Worm (Caenorhabditis elegans) whole organism, young adult: ENCODE results near the gene T21B4.3.
A peak's percentile ranks its signal among the peaks of the same experiment; 100 is the strongest.

Experiments used
- B0019.2 ChIP-seq: fragments of 200-800 bp; sonication (Bioruptor generic); conservative IDR thresholded peaks from 2 replicates; pipeline ENCODE4 v1.3.6; 2022; ENCODE audit warnings: missing genetic modification reagents, missing genetic modification characterization, missing compliant biosample characterization
- C06A6.2 ChIP-seq: fragments of 200-800 bp; sonication (Bioruptor generic); conservative IDR thresholded peaks from 2 replicates; pipeline ENCODE4 v1.3.6; 2022; ENCODE audit warnings: missing genetic modification characterization, missing compliant biosample characterization
- C17E4.6 ChIP-seq: fragments of 200-800 bp; sonication (Bioruptor generic); IDR thresholded peaks from 2 replicates; pipeline ENCODE4 v1.3.6; 2022; ENCODE audit warnings: missing genetic modification reagents, missing genetic modification characterization, missing compliant biosample characterization
- D2030.7 ChIP-seq: fragments of 200-800 bp; sonication (Bioruptor generic); IDR thresholded peaks from 2 replicates; pipeline ENCODE4 v1.3.6; 2022; ENCODE audit warnings: missing genetic modification reagents, missing genetic modification characterization, missing compliant biosample characterization
- F22D6.2 ChIP-seq: sonication (generic microtip); optimal IDR thresholded peaks from 2 replicates; lab custom pipeline; 2016; ENCODE audit warnings: mild to moderate bottlenecking, missing genetic modification characterization, missing compliant biosample characterization
- F33H1.4 ChIP-seq: fragments of 200-800 bp; sonication (Bioruptor generic); IDR thresholded peaks from 2 replicates; pipeline ENCODE4 v1.3.6; 2022; ENCODE audit warnings: missing genetic modification reagents, missing genetic modification characterization, missing compliant biosample characterization
- Y53G8AR.9 ChIP-seq: fragments of 200-800 bp; sonication (Bioruptor generic); conservative IDR thresholded peaks from 2 replicates; pipeline ENCODE4 v1.3.6; 2022; ENCODE audit warnings: missing genetic modification reagents, missing genetic modification characterization, missing compliant biosample characterization
- Y67H2A.10 ChIP-seq: fragments of 200-800 bp; sonication (Bioruptor generic); conservative IDR thresholded peaks from 2 replicates; pipeline ENCODE4 v1.3.6; 2022; ENCODE audit warnings: missing genetic modification reagents, missing genetic modification characterization, missing compliant biosample characterization
- aptf-2 ChIP-seq: fragments of 200-800 bp; sonication (Bioruptor generic); conservative IDR thresholded peaks from 2 replicates; pipeline ENCODE4 v1.3.6; 2022; ENCODE audit warnings: missing genetic modification reagents, missing genetic modification characterization, missing compliant biosample characterization
- aptf-3 ChIP-seq: fragments of 200-800 bp; sonication (Bioruptor generic); IDR thresholded peaks from 2 replicates; pipeline ENCODE4 v1.3.6; 2022; ENCODE audit warnings: missing genetic modification characterization, missing compliant biosample characterization
- bed-2 ChIP-seq: fragments of 200-800 bp; sonication (Bioruptor generic); IDR thresholded peaks from 2 replicates; pipeline ENCODE4 v1.3.6; 2022; ENCODE audit warnings: missing genetic modification reagents, missing genetic modification characterization, missing compliant biosample characterization
- ceh-91 ChIP-seq: fragments of 200-800 bp; sonication (Bioruptor generic); IDR thresholded peaks from 2 replicates; pipeline ENCODE4 v1.3.6; 2022; ENCODE audit warnings: missing genetic modification reagents, missing genetic modification characterization, missing compliant biosample characterization
- chd-7 ChIP-seq: sonication (generic microtip); optimal IDR thresholded peaks from 2 replicates; lab custom pipeline; 2016; ENCODE audit warnings: mild to moderate bottlenecking, missing genetic modification characterization, moderate library complexity, missing compliant biosample characterization
- efl-1 ChIP-seq: fragments of 150-350 bp; optimal IDR thresholded peaks from 2 replicates; lab custom pipeline; 2014; ENCODE audit warnings: missing biosample characterization, missing genetic modification reagents, missing genetic modification characterization
- egl-18 ChIP-seq: fragments of 200-800 bp; sonication (Bioruptor generic); IDR thresholded peaks from 2 replicates; pipeline ENCODE4 v1.3.6; 2022; ENCODE audit warnings: missing genetic modification reagents, missing genetic modification characterization, missing compliant biosample characterization
- egl-44 ChIP-seq: fragments of 200-800 bp; sonication (Bioruptor generic); IDR thresholded peaks from 2 replicates; pipeline ENCODE4 v1.3.6; 2022; ENCODE audit warnings: missing genetic modification reagents, missing genetic modification characterization, missing compliant biosample characterization
- gei-17 ChIP-seq: fragments of 200-800 bp; sonication (Bioruptor generic); optimal IDR thresholded peaks from 2 replicates; lab custom pipeline; 2018; ENCODE audit warnings: mild to moderate bottlenecking, missing genetic modification characterization, missing compliant biosample characterization
- hlh-12 ChIP-seq: sonication (generic microtip); optimal IDR thresholded peaks from 2 replicates; lab custom pipeline; 2016; ENCODE audit warnings: missing genetic modification characterization, missing compliant biosample characterization
- hmg-1.2 ChIP-seq: fragments of 200-800 bp; sonication (Bioruptor generic); IDR thresholded peaks from 2 replicates; pipeline ENCODE4 v1.3.6; 2022; ENCODE audit warnings: missing genetic modification reagents, missing genetic modification characterization, missing compliant biosample characterization
- lag-1 ChIP-seq: fragments of 200-800 bp; sonication (Bioruptor generic); IDR thresholded peaks from 2 replicates; pipeline ENCODE4 v1.3.6; 2022; ENCODE audit warnings: missing genetic modification reagents, missing genetic modification characterization, missing compliant biosample characterization
- let-607 ChIP-seq, 2 experiments: fragments of 200-800 bp in 1 of 2; sonication (Bioruptor generic) in 1 of 2; sonication (generic microtip) in 1 of 2; optimal IDR thresholded peaks; 2 replicates each; lab custom pipeline; 2016 to 2018; ENCODE audit warnings: mild to moderate bottlenecking in 2 of 2, missing compliant biosample characterization in 2 of 2, missing genetic modification characterization in 2 of 2, moderate library complexity in 2 of 2, missing genotype in 1 of 2
- mel-28 ChIP-seq: sonication (generic microtip); optimal IDR thresholded peaks from 2 replicates; lab custom pipeline; 2016; ENCODE audit warnings: borderline replicate concordance, mild to moderate bottlenecking, missing genetic modification characterization, missing compliant biosample characterization
- mes-4 ChIP-seq: sonication (generic microtip); optimal IDR thresholded peaks from 2 replicates; lab custom pipeline; 2016; ENCODE audit warnings: missing genotype, missing genetic modification characterization, missing compliant biosample characterization
- mxl-1 ChIP-seq: sonication (generic microtip); optimal IDR thresholded peaks from 2 replicates; lab custom pipeline; 2016; ENCODE audit warnings: missing genetic modification characterization, missing compliant biosample characterization
- nhr-27 ChIP-seq: fragments of 200-800 bp; sonication (Bioruptor generic); optimal IDR thresholded peaks from 2 replicates; lab custom pipeline; 2018; ENCODE audit warnings: mild to moderate bottlenecking, missing genetic modification characterization, moderate library complexity, missing compliant biosample characterization
- pha-4 ChIP-seq: fragments of 150-350 bp; sonication (generic microtip); optimal IDR thresholded peaks from 2 replicates; lab custom pipeline; 2014; ENCODE audit warnings: missing biosample characterization, missing genetic modification reagents, missing genetic modification characterization
- rec-8 ChIP-seq, 2 experiments: sonication (generic microtip); optimal IDR thresholded peaks; 2 replicates each; lab custom pipeline; 2016; ENCODE audit warnings: mild to moderate bottlenecking in 2 of 2, missing genetic modification characterization in 2 of 2, missing genetic modification reagents in 2 of 2, missing genotype in 2 of 2, missing biosample characterization in 1 of 2, missing compliant biosample characterization in 1 of 2, moderate library complexity in 1 of 2
- snpc-1.1 ChIP-seq: sonication (generic microtip); optimal IDR thresholded peaks from 2 replicates; lab custom pipeline; 2017; ENCODE audit warnings: missing genetic modification characterization, mild to moderate bottlenecking, missing compliant biosample characterization, antibody characterized with exemption, moderate library complexity, missing genotype, missing genetic modification reagents; ENCODE audit not compliant: insufficient read depth
- tlf-1 ChIP-seq: fragments of 200-800 bp; sonication (Bioruptor generic); optimal IDR thresholded peaks from 2 replicates; lab custom pipeline; 2018; ENCODE audit warnings: mild to moderate bottlenecking, missing genetic modification characterization, missing compliant biosample characterization
- unc-62 ChIP-seq: fragments of 150-350 bp; optimal IDR thresholded peaks from 2 replicates; lab custom pipeline; 2014; ENCODE audit warnings: missing biosample characterization, missing genetic modification reagents, missing genetic modification characterization
- zfh-2 ChIP-seq: fragments of 200-800 bp; sonication (Bioruptor generic); conservative IDR thresholded peaks from 2 replicates; pipeline ENCODE4 v1.3.6; 2022; ENCODE audit warnings: missing genetic modification reagents, missing genetic modification characterization, missing compliant biosample characterization
- ztf-22 ChIP-seq: fragments of 200-800 bp; sonication (Bioruptor generic); optimal IDR thresholded peaks from 2 replicates; lab custom pipeline; 2018; ENCODE audit warnings: mild to moderate bottlenecking, missing genetic modification characterization, moderate library complexity, missing compliant biosample characterization
- ztf-28 ChIP-seq: fragments of 200-800 bp; sonication (Bioruptor generic); IDR thresholded peaks from 2 replicates; pipeline ENCODE4 v1.3.6; 2022; ENCODE audit warnings: missing genetic modification reagents, missing genetic modification characterization, missing compliant biosample characterization
- ztf-3 ChIP-seq: fragments of 200-800 bp; sonication (Bioruptor generic); optimal IDR thresholded peaks from 2 replicates; lab custom pipeline; 2018; ENCODE audit warnings: mild to moderate bottlenecking, missing genetic modification characterization, missing compliant biosample characterization
- ztf-6 ChIP-seq: fragments of 200-800 bp; sonication (Bioruptor generic); IDR thresholded peaks from 2 replicates; pipeline ENCODE4 v1.3.6; 2022; ENCODE audit warnings: missing genetic modification reagents, missing genetic modification characterization, missing compliant biosample characterization

T21B4.3 gene

ce11 chrII:12459422-12459821, 37.5 kb downstream of the T21B4.3 start, which contains the start of gene tag-281 (continued):
- TF ChIP-seq efl-1 (GFP tag; lab: Kevin White, UChicago) = peak; percentile 87

- TF ChIP-seq ztf-6 (GFP tag; lab: Robert Waterston, UW) (no peak), F33H1.4 (GFP tag; lab: Robert Waterston, UW) (no peak)
These were observed 39.6 kb downstream of the T21B4.3 start, which contains the start of gene sre-38 for ce11 chrII:12457275-12457674. Gene sre-38, plus strand, starts transcription at chrII:12457575.

DNA sequence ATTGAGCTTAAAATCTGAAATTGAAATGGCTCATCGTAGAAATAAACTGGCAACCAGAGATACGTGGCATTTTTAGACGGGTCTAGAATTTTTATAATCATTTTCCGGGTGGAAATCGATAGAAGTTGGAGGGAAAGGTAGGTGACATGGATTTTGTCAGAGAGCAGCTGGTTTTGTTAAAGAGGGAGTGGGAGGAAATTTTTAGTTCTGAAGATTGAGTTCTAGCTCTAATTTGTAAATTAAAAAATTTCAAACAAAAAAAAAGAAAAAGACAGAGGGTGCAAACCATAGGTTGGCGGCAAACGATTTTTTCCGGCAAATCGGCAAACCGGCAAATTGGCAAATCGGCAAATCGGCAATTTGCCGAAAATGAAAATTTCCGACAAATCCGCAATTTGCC, 40.2 kb downstream of the T21B4.3 start, which contains the start of gene sre-32:
TSS of gene sre-32 (minus strand) at position 101 of the 400 bp plus-strand sequence.
- TF ChIP-seq rec-8 (tag; optimal IDR thresholded peaks at IDR 0.05; lab: Kevin White, UChicago) (no peak), chd-7 (tag; lab: Kevin White, UChicago) (no peak), ztf-3 (GFP tag; lab: Kevin White, UChicago) (no peak), B0019.2 (GFP tag; lab: Robert Waterston, UW) (no peak), egl-18 (GFP tag; lab: Robert Waterston, UW) (no peak), snpc-1.1 (tag; lab: Kevin White, UChicago) (no peak), ztf-28 (GFP tag; lab: Robert Waterston, UW) (no peak), aptf-2 (GFP tag; lab: Robert Waterston, UW) (no peak), aptf-3 (no peak), ceh-91 (GFP tag; lab: Robert Waterston, UW) (no peak), nhr-27 (tag; lab: Kevin White, UChicago) (no peak)

ce11 chrII:12452754-12453352, 44.0 kb downstream of the T21B4.3 start, which contains the start of the genes sre-35 and sre-33:
Gene sre-35, minus strand, starts transcription at chrII:12452854.
Gene sre-33, plus strand, starts transcription at chrII:12453302.
- no peak for TF ChIP-seq hlh-12 (tag; lab: Kevin White, UChicago)
- TF ChIP-seq D2030.7 = no peak
- no peak for TF ChIP-seq C06A6.2 (GFP tag; lab: Robert Waterston, UW)
- no peak for TF ChIP-seq F22D6.2 (tag; lab: Kevin White, UChicago)
- TF ChIP-seq ztf-28 (GFP tag; lab: Robert Waterston, UW) = no peak
- TF ChIP-seq C17E4.6 = no peak
- TF ChIP-seq mel-28 (tag; lab: Kevin White, UChicago) = no peak
- no peak for TF ChIP-seq unc-62 (GFP tag; lab: Kevin White, UChicago)
- no peak for TF ChIP-seq mes-4 (tag; lab: Kevin White, UChicago)
- no peak for TF ChIP-seq ztf-22 (GFP tag; lab: Kevin White, UChicago)
- TF ChIP-seq lag-1 = no peak

DNA sequence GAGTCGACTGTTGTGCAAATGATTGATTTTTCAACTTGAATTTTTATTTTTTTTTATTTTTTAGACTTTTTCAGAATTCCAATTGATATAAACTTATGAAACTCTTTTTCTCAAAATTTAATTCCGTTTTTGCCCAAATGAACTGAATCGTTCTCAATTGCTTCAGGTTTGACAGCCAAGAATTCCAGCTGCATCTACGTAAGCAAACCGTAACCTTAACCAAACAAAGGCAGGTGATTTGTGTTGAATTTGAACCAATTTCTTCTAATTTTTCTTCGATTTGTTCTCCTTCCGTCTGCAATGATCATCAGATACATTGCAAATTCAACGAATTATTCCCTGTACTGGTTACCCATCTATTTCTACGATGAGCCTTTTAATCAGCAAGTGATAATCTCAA, 47.0 kb downstream of the T21B4.3 start, which contains the start of gene sre-34:
TSS of gene sre-34 (plus strand) at position 301 of the 400 bp plus-strand sequence.
- TF ChIP-seq tlf-1 (GFP tag; lab: Kevin White, UChicago) (no peak), mxl-1 (no peak), Y67H2A.10 (GFP tag; lab: Robert Waterston, UW) (no peak), let-607 (tag; optimal IDR thresholded peaks at IDR 0.05; lab: Kevin White, UChicago) (no peak), bed-2 (no peak), gei-17 (GFP tag; lab: Kevin White, UChicago) (no peak), pha-4 (tag; lab: Kevin White, UChicago) (no peak), Y53G8AR.9 (GFP tag; lab: Robert Waterston, UW) (no peak), zfh-2 (GFP tag; lab: Robert Waterston, UW) (no peak), egl-44 (GFP tag; lab: Robert Waterston, UW) (no peak), hmg-1.2 (no peak), F22D6.2 (tag; lab: Kevin White, UChicago) (no peak)
